Fruit fly (Drosophila melanogaster) whole organism, embryonic: Measurements from ENCODE around the gene Ada2a.

Experiments used
- Atf3 ChIP-seq: fragments of 200-800 bp; sonication (Bioruptor generic); optimal IDR thresholded peaks from 3 replicates; lab custom pipeline; 2016; ENCODE audit warnings: missing biosample characterization, missing genetic modification characterization
- BtbVII ChIP-seq: fragments of 200-800 bp; sonication (Bioruptor generic); optimal IDR thresholded peaks from 3 replicates; lab custom pipeline; 2017; ENCODE audit warnings: missing biosample characterization, mild to moderate bottlenecking, missing genetic modification characterization
- CG10321 ChIP-seq: fragments of 200-800 bp; sonication (Bioruptor generic); IDR thresholded peaks from 2 replicates; pipeline ENCODE4 v1.3.6; 2022; ENCODE audit warnings: missing biosample characterization, missing genetic modification characterization
- CG10366 ChIP-seq: fragments of 200-800 bp; sonication (Bioruptor generic); IDR thresholded peaks from 2 replicates; pipeline ENCODE4 v1.3.6; 2022; ENCODE audit warnings: missing biosample characterization, missing genetic modification characterization
- CG10979 ChIP-seq: fragments of 200-800 bp; sonication (Bioruptor generic); optimal IDR thresholded peaks from 2 replicates; lab custom pipeline; 2018; ENCODE audit warnings: missing biosample characterization, mild to moderate bottlenecking, missing genetic modification characterization, moderate library complexity
- CG11504 ChIP-seq: fragments of 200-800 bp; sonication (Bioruptor generic); optimal IDR thresholded peaks from 3 replicates; lab custom pipeline; 2019; ENCODE audit warnings: missing biosample characterization, mild to moderate bottlenecking, missing genetic modification characterization, moderate library complexity
- CG12236 ChIP-seq: fragments of 200-800 bp; sonication (Bioruptor generic); optimal IDR thresholded peaks from 2 replicates; lab custom pipeline; 2016; ENCODE audit warnings: missing biosample characterization, missing genetic modification characterization
- CG12769 ChIP-seq: fragments of 200-800 bp; sonication (Bioruptor generic); optimal IDR thresholded peaks from 2 replicates; lab custom pipeline; 2019; ENCODE audit warnings: missing biosample characterization, mild to moderate bottlenecking, missing genetic modification characterization, moderate library complexity
- CG13894 ChIP-seq: fragments of 200-800 bp; sonication (Bioruptor generic); optimal IDR thresholded peaks from 3 replicates; lab custom pipeline; 2018; ENCODE audit warnings: missing biosample characterization, mild to moderate bottlenecking, missing genetic modification characterization, moderate library complexity
- CG14014 ChIP-seq: fragments of 200-800 bp; sonication (Bioruptor generic); IDR thresholded peaks from 2 replicates; pipeline ENCODE4 v1.3.6; 2022; ENCODE audit warnings: missing biosample characterization, missing genetic modification characterization
- CG16815 ChIP-seq: fragments of 200-800 bp; sonication (Bioruptor generic); optimal IDR thresholded peaks from 3 replicates; lab custom pipeline; 2017; ENCODE audit warnings: missing biosample characterization, mild to moderate bottlenecking, missing genetic modification characterization
- CG2202 ChIP-seq: fragments of 200-800 bp; sonication (Bioruptor generic); optimal IDR thresholded peaks from 2 replicates; lab custom pipeline; 2018; ENCODE audit warnings: missing biosample characterization, mild to moderate bottlenecking, missing genetic modification characterization
- CG2678 ChIP-seq: fragments of 200-800 bp; sonication (Bioruptor generic); optimal IDR thresholded peaks from 3 replicates; lab custom pipeline; 2019; ENCODE audit warnings: missing biosample characterization, mild to moderate bottlenecking, missing genetic modification characterization, moderate library complexity
- CG31224 ChIP-seq: fragments of 200-800 bp; sonication (Bioruptor generic); IDR thresholded peaks from 2 replicates; pipeline ENCODE4 v1.3.6; 2022; ENCODE audit warnings: missing biosample characterization, missing genetic modification characterization
- CG34224 ChIP-seq: fragments of 200-800 bp; sonication (Bioruptor generic); IDR thresholded peaks from 3 replicates; pipeline ENCODE4 v1.3.6; 2022; ENCODE audit warnings: missing biosample characterization, missing genetic modification characterization; ENCODE audit not compliant: partially characterized antibody
- CG34376 ChIP-seq: fragments of 200-800 bp; sonication (Bioruptor generic); optimal IDR thresholded peaks from 2 replicates; lab custom pipeline; 2018; ENCODE audit warnings: missing biosample characterization, mild to moderate bottlenecking, missing genetic modification characterization
- CG3847 ChIP-seq: fragments of 200-800 bp; sonication (Bioruptor generic); IDR thresholded peaks from 2 replicates; pipeline ENCODE4 v1.3.6; 2022; ENCODE audit warnings: missing biosample characterization, missing genetic modification characterization
- CG4617 ChIP-seq: fragments of 200-800 bp; sonication (Bioruptor generic); optimal IDR thresholded peaks from 3 replicates; lab custom pipeline; 2016; ENCODE audit warnings: missing biosample characterization, missing genetic modification characterization, borderline replicate concordance
- CG6813 ChIP-seq: fragments of 200-800 bp; sonication (Bioruptor generic); optimal IDR thresholded peaks from 2 replicates; lab custom pipeline; 2017; ENCODE audit warnings: missing biosample characterization, missing genetic modification characterization, mild to moderate bottlenecking, moderate library complexity, missing genetic modification reagents
- CG7357 ChIP-seq: fragments of 200-800 bp; sonication (Bioruptor generic); IDR thresholded peaks from 3 replicates; pipeline ENCODE4 v1.3.6; 2022; ENCODE audit warnings: missing biosample characterization, missing genetic modification characterization
- CG7963 ChIP-seq: fragments of 200-800 bp; sonication (Bioruptor generic); IDR thresholded peaks from 3 replicates; pipeline ENCODE4 v1.3.6; 2022; ENCODE audit warnings: missing biosample characterization, missing genetic modification characterization; ENCODE audit not compliant: partially characterized antibody
- Dll ChIP-seq: fragments of 200-800 bp; sonication (Bioruptor generic); IDR thresholded peaks from 4 replicates; pipeline ENCODE4 v1.3.6; 2022; ENCODE audit warnings: missing biosample characterization, missing genetic modification characterization; ENCODE audit not compliant: partially characterized antibody
- Elba2 ChIP-seq: fragments of 200-800 bp; sonication (Bioruptor generic); optimal IDR thresholded peaks from 3 replicates; lab custom pipeline; 2016; ENCODE audit warnings: missing biosample characterization, missing genetic modification characterization
- Fer3 ChIP-seq: fragments of 200-800 bp; sonication (Bioruptor generic); optimal IDR thresholded peaks from 2 replicates; lab custom pipeline; 2018; ENCODE audit warnings: missing biosample characterization, mild to moderate bottlenecking, missing genetic modification characterization, moderate library complexity
- Hey ChIP-seq: fragments of 200-800 bp; sonication (Bioruptor generic); optimal IDR thresholded peaks from 3 replicates; lab custom pipeline; 2018; ENCODE audit warnings: missing biosample characterization, mild to moderate bottlenecking, missing genetic modification characterization
- Lim3 ChIP-seq: fragments of 200-800 bp; sonication (Bioruptor generic); IDR thresholded peaks from 2 replicates; pipeline ENCODE4 v1.3.6; 2022; ENCODE audit warnings: missing biosample characterization, missing genetic modification characterization
- Med ChIP-seq: fragments of 200-800 bp; sonication (Bioruptor generic); peaks from one replicate; lab custom pipeline; 2016; ENCODE audit warnings: missing biosample characterization, missing genetic modification characterization, mild to moderate bottlenecking, inconsistent platforms, moderate library complexity
- Pdp1 ChIP-seq, 2 experiments: fragments of 200-800 bp; sonication (Bioruptor generic); optimal IDR thresholded peaks; 3 replicates each; lab custom pipeline; 2016; ENCODE audit warnings: missing biosample characterization in 2 of 2, missing genetic modification characterization in 2 of 2, mild to moderate bottlenecking in 1 of 2, moderate library complexity in 1 of 2
- Sin3A ChIP-seq: fragments of >200 bp; optimal IDR thresholded peaks from 2 replicates; lab custom pipeline; 2018
- Ssrp ChIP-seq: fragments of 200-800 bp; sonication (Bioruptor generic); optimal IDR thresholded peaks from 2 replicates; lab custom pipeline; 2018; ENCODE audit warnings: missing biosample characterization, mild to moderate bottlenecking, missing genetic modification characterization, moderate library complexity
- abd-A ChIP-seq: fragments of 200-800 bp; sonication (Bioruptor generic); optimal IDR thresholded peaks from 3 replicates; lab custom pipeline; 2019; ENCODE audit warnings: missing biosample characterization, mild to moderate bottlenecking, missing genetic modification characterization, moderate library complexity
- ac ChIP-seq: fragments of 200-800 bp; sonication (Bioruptor generic); optimal IDR thresholded peaks from 3 replicates; lab custom pipeline; 2017; ENCODE audit warnings: missing biosample characterization, mild to moderate bottlenecking, missing genetic modification characterization
- aop ChIP-seq: fragments of 200-800 bp; sonication (Bioruptor generic); IDR thresholded peaks from 2 replicates; pipeline ENCODE4 v1.3.6; 2022; ENCODE audit warnings: missing biosample characterization, missing genetic modification characterization
- bab2 ChIP-seq: fragments of 200-800 bp; sonication (Bioruptor generic); optimal IDR thresholded peaks from 2 replicates; lab custom pipeline; 2016; ENCODE audit warnings: missing biosample characterization, missing genetic modification characterization
- chn ChIP-seq: fragments of 200-800 bp; sonication (Bioruptor generic); optimal IDR thresholded peaks from 2 replicates; lab custom pipeline; 2016; ENCODE audit warnings: missing biosample characterization, missing genetic modification characterization
- eyg ChIP-seq: fragments of 200-800 bp; sonication (Bioruptor generic); optimal IDR thresholded peaks from 3 replicates; lab custom pipeline; 2016; ENCODE audit warnings: missing biosample characterization, missing genetic modification characterization
- kay ChIP-seq: fragments of 200-800 bp; sonication (Bioruptor generic); optimal IDR thresholded peaks from 2 replicates; lab custom pipeline; 2016; ENCODE audit warnings: missing biosample characterization, missing genetic modification characterization
- lab ChIP-seq: fragments of 200-800 bp; sonication (Bioruptor generic); optimal IDR thresholded peaks from 3 replicates; lab custom pipeline; 2017; ENCODE audit warnings: missing biosample characterization, missing genetic modification characterization, mild to moderate bottlenecking, moderate library complexity, missing genetic modification reagents
- mam ChIP-seq: fragments of 200-800 bp; sonication (Bioruptor generic); optimal IDR thresholded peaks from 3 replicates; lab custom pipeline; 2016; ENCODE audit warnings: missing biosample characterization, missing genetic modification characterization
- nom ChIP-seq: fragments of 200-800 bp; sonication (Bioruptor generic); optimal IDR thresholded peaks from 2 replicates; lab custom pipeline; 2017; ENCODE audit warnings: missing biosample characterization, missing genetic modification characterization, mild to moderate bottlenecking, moderate library complexity, missing genetic modification reagents
- pan ChIP-seq, 4 experiments: fragments of >200 bp in 3 of 4; fragments of 200-800 bp in 1 of 4; sonication (Bioruptor generic) in 1 of 4; optimal IDR thresholded peaks in 3 of 4; IDR thresholded peaks in 1 of 4; 2 replicates each; pipeline versions ENCODE4 v1.3.6 to Lab custom; 2017 to 2022; ENCODE audit warnings: missing biosample characterization in 2 of 4, missing genetic modification characterization in 2 of 4, mixed read lengths in 1 of 4
- psq ChIP-seq: fragments of 200-800 bp; sonication (Bioruptor generic); optimal IDR thresholded peaks from 2 replicates; lab custom pipeline; 2017; ENCODE audit warnings: missing biosample characterization, missing genetic modification characterization
- run ChIP-seq: fragments of 200-800 bp; sonication (Bioruptor generic); optimal IDR thresholded peaks from 3 replicates; lab custom pipeline; 2018; ENCODE audit warnings: missing biosample characterization, mild to moderate bottlenecking, missing genetic modification characterization
- sens ChIP-seq: fragments of 200-800 bp; sonication (Bioruptor generic); peaks from one replicate; lab custom pipeline; 2016; ENCODE audit warnings: missing biosample characterization, missing genetic modification characterization
- sima ChIP-seq: fragments of 200-800 bp; sonication (Bioruptor generic); optimal IDR thresholded peaks from 2 replicates; lab custom pipeline; 2016; ENCODE audit warnings: missing biosample characterization, missing genetic modification characterization
- stwl ChIP-seq: fragments of 200-800 bp; sonication (Bioruptor generic); optimal IDR thresholded peaks from 3 replicates; lab custom pipeline; 2018; ENCODE audit warnings: missing biosample characterization, mild to moderate bottlenecking, missing genetic modification characterization, moderate library complexity
- tio ChIP-seq: fragments of 200-800 bp; sonication (Bioruptor generic); optimal IDR thresholded peaks from 2 replicates; lab custom pipeline; 2017; ENCODE audit warnings: missing biosample characterization, missing genetic modification characterization, inconsistent platforms
- tna ChIP-seq: fragments of 200-800 bp; sonication (Bioruptor generic); IDR thresholded peaks from 2 replicates; pipeline ENCODE4 v1.3.6; 2022; ENCODE audit warnings: missing biosample characterization, missing genetic modification characterization; ENCODE audit not compliant: partially characterized antibody
- vfl ChIP-seq: fragments of 200-800 bp; sonication (Bioruptor generic); optimal IDR thresholded peaks from 2 replicates; lab custom pipeline; 2016; ENCODE audit warnings: missing biosample characterization, missing genetic modification characterization
- zfh2 ChIP-seq: fragments of 200-800 bp; sonication (Bioruptor generic); optimal IDR thresholded peaks from 2 replicates; lab custom pipeline; 2016; ENCODE audit warnings: missing biosample characterization, missing genetic modification characterization

The Ada2a gene

dm6 chr3R:18223434-18223833 lies 31.9 kb downstream of the Ada2a start, which contains the start of the genes mTerf5 and Non3 (continued):
- TF ChIP-seq psq (GFP tag; lab: Kevin White, UChicago), result peak; percentile 41
- TF ChIP-seq tna (GFP tag; lab: Robert Waterston, UW), result peak; percentile 52; the same call in 1 of the 2 replicates
- peak; percentile 47 for TF ChIP-seq CG13894 (tag; lab: Kevin White, UChicago)
- peak; percentile 69 for TF ChIP-seq CG11504
- TF ChIP-seq Hey (tag; lab: Kevin White, UChicago), result no peak
- TF ChIP-seq CG7963 (GFP tag; lab: Robert Waterston, UW), result peak; percentile 76; the same call in 2 of the 3 replicates
- TF ChIP-seq CG3847 (GFP tag; lab: Robert Waterston, UW), result peak; percentile 54
- TF ChIP-seq vfl, result peak; percentile 8
- no peak for TF ChIP-seq tio (GFP tag; lab: Kevin White, UChicago)
- TF ChIP-seq Fer3 (tag; lab: Kevin White, UChicago), result peak; percentile 42
- peak; percentile 45 for TF ChIP-seq mam (GFP tag; lab: Kevin White, UChicago)
- TF ChIP-seq CG10321, result no peak
- no peak for TF ChIP-seq Elba2 (GFP tag; lab: Kevin White, UChicago)
- TF ChIP-seq CG10979, result peak; percentile 62
- TF ChIP-seq CG2678 (tag; lab: Kevin White, UChicago), result peak; percentile 67
- no peak for TF ChIP-seq Sin3A (lab: Kevin White, UChicago)
- TF ChIP-seq nom (GFP tag; lab: Kevin White, UChicago), result peak; percentile 27
- TF ChIP-seq Med (GFP tag; lab: Kevin White, UChicago), result peak; percentile 70
- TF ChIP-seq Ssrp (tag; lab: Kevin White, UChicago), result peak; percentile 33
- peak; percentile 95 for TF ChIP-seq Dll
- TF ChIP-seq ac (GFP tag; lab: Kevin White, UChicago), result no peak
- TF ChIP-seq CG7357 (GFP tag; lab: Robert Waterston, UW), result no peak
- TF ChIP-seq Pdp1 (GFP tag; optimal IDR thresholded peaks at IDR 0.05; lab: Kevin White, UChicago), result peak in 1 of 2 experiments; percentile 30
- TF ChIP-seq CG12236, result no peak
- peak; percentile 64 for TF ChIP-seq lab
- TF ChIP-seq Atf3, result no peak
- peak; percentile 38 for TF ChIP-seq bab2 (GFP tag; lab: Kevin White, UChicago)
- no peak for TF ChIP-seq eyg
- TF ChIP-seq Lim3, result no peak
- no peak for TF ChIP-seq chn (GFP tag; lab: Kevin White, UChicago)
- no peak for TF ChIP-seq CG31224 (GFP tag; lab: Robert Waterston, UW)
- TF ChIP-seq stwl (tag; lab: Kevin White, UChicago), result peak; percentile 67
- TF ChIP-seq aop (GFP tag; lab: Robert Waterston, UW), result no peak
- TF ChIP-seq CG16815 (GFP tag; lab: Kevin White, UChicago), result peak; percentile 17
- no peak for TF ChIP-seq kay (GFP tag; lab: Kevin White, UChicago)
- peak; percentile 27; the same call in 1 of the 2 replicates for TF ChIP-seq CG10366
- peak; percentile 83 for TF ChIP-seq sens (GFP tag; lab: Kevin White, UChicago)
- peak; percentile 61 for TF ChIP-seq CG4617 (GFP tag; lab: Kevin White, UChicago)
- TF ChIP-seq run (tag; lab: Kevin White, UChicago), result no peak
- no peak for TF ChIP-seq CG6813 (GFP tag; lab: Kevin White, UChicago)
- TF ChIP-seq CG2202 (tag; lab: Kevin White, UChicago), result peak; percentile 31
- no peak for TF ChIP-seq CG14014 (GFP tag; lab: Robert Waterston, UW)
- peak; percentile 90 for TF ChIP-seq CG34224 (GFP tag; lab: Robert Waterston, UW)
- TF ChIP-seq CG34376 (GFP tag; lab: Kevin White, UChicago), result no peak
- no peak for TF ChIP-seq sima (GFP tag; lab: Kevin White, UChicago)
- no peak for TF ChIP-seq abd-A
- TF ChIP-seq CG12769 (tag; lab: Kevin White, UChicago), result no peak
- no peak for TF ChIP-seq pan (optimal IDR thresholded peaks at IDR 0.05; lab: Kevin White, UChicago)
- TF ChIP-seq pan (GFP tag; optimal IDR thresholded peaks at IDR 0.05 in 1 of 2, IDR thresholded peaks at IDR 0.05 in 1 of 2), result peak in 1 of 2 experiments; percentile 60
- TF ChIP-seq BtbVII (GFP tag; lab: Kevin White, UChicago), result no peak
- peak; percentile 45 for TF ChIP-seq zfh2 (GFP tag; lab: Kevin White, UChicago)
